Worm (Caenorhabditis elegans): Measurements from ENCODE around the gene rgs-1.

Gene rgs-1

DNA sequence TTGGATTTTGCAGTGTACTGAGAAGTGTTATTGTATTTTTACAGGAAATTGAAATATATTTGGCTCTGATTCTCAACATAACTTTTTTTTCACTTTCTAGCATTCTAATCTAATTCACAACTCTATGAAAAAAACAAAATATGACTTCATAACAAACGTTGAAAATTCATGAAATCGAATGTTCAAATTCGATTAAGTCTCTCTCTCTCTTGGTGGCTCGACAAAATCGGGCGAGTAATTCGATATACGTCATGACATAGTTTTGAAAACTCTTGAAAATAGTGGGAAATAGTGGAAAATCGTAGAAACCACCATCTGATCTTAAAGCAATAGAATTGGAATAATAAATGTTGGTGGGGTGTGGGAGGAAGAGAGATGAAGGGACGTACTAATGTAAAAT, 1.6 kb upstream of the rgs-1 start:
- TF ChIP-seq snpc-4 (tag; optimal IDR thresholded peaks at IDR 0.05) (no peak), elt-1 (tag; optimal IDR thresholded peaks at IDR 0.05) (no peak), blmp-1 (tag; optimal IDR thresholded peaks at IDR 0.05; ENCODE audit: insufficient read depth) (no peak), C34F6.9 (tag; optimal IDR thresholded peaks at IDR 0.05) (no peak), fos-1 (tag; optimal IDR thresholded peaks at IDR 0.05) (no peak), dmd-4 (tag; optimal IDR thresholded peaks at IDR 0.05) (no peak), nhr-21 (tag; optimal IDR thresholded peaks at IDR 0.05) (no peak), ztf-11 (tag; optimal IDR thresholded peaks at IDR 0.05) (no peak), skn-1 (tag; optimal IDR thresholded peaks at IDR 0.05) (no peak), lin-13 (GFP tag; optimal IDR thresholded peaks at IDR 0.05) (no peak), nhr-237 (tag; optimal IDR thresholded peaks at IDR 0.05) (no peak), zag-1 (tag; optimal IDR thresholded peaks at IDR 0.05) (no peak), mdl-1 (tag; optimal IDR thresholded peaks at IDR 0.05) (no peak), ztf-4 (tag; optimal IDR thresholded peaks at IDR 0.05) (no peak), aly-2 (tag; optimal IDR thresholded peaks at IDR 0.05) (no peak)

DNA sequence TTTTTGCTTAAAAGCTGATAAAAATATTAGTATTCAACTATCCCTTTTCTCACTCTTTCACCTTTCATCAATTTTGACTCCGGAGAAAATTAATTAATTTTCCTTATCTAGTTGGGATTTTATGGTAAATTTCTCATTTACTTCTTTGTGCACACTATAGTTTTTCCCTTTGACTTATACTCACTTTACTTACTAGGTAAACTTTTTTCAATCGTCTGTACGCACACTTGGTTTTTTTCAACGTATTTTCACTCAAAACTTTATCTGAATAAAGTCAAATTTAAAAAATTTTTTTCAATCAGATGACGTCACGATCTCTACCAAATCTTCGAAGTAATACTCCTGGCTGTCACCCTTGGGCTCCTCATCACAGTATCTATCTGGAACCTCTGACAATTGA, 4.2 kb downstream of the rgs-1 start, which contains the start of gene C05B5.16:
C05B5.16 (plus strand) TSS at position 301 of the 400 bp plus-strand sequence.
- TF ChIP-seq sma-9 (GFP tag; optimal IDR thresholded peaks at IDR 0.05) (no peak), sma-9 (tag; optimal IDR thresholded peaks at IDR 0.05) (no peak), unc-55 (GFP tag; optimal IDR thresholded peaks at IDR 0.05) (no peak), mab-5 (tag; optimal IDR thresholded peaks at IDR 0.05) (no peak)

DNA sequence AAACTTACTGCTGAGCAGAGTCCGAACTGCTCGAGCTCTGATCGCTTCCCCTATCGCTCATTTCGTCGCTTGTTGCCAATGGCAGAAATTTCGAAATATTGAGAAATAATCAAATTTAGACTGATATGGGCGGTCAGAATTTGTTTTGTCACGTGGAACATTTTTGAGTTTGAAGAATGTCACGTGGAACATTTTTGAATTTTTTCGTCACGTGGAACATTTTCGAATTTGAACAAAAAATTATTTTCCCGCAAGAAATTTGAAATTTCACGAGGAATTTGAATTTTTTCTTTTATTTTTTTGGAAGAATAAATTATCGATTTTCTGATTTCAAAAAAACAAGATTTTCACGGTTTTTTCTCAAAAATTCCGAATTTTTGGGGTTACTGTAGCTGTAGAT, 6.2 kb downstream of the rgs-1 start, which contains the start of gene fbxa-155:
fbxa-155 (minus strand) TSS at position 101 of the 400 bp plus-strand sequence.
- no peak for TF ChIP-seq sma-3 (GFP tag; optimal IDR thresholded peaks at IDR 0.05)
- no peak for TF ChIP-seq dmd-4 (tag; optimal IDR thresholded peaks at IDR 0.05)
- TF ChIP-seq nhr-10 (tag; optimal IDR thresholded peaks at IDR 0.05) = no peak
- no peak for TF ChIP-seq nhr-77 (tag; optimal IDR thresholded peaks at IDR 0.05)
- no peak for TF ChIP-seq elt-3 (tag; optimal IDR thresholded peaks at IDR 0.05)
- no peak for TF ChIP-seq elt-1 (tag; optimal IDR thresholded peaks at IDR 0.05)
- no peak for TF ChIP-seq ceh-16 (tag; optimal IDR thresholded peaks at IDR 0.05)

DNA sequence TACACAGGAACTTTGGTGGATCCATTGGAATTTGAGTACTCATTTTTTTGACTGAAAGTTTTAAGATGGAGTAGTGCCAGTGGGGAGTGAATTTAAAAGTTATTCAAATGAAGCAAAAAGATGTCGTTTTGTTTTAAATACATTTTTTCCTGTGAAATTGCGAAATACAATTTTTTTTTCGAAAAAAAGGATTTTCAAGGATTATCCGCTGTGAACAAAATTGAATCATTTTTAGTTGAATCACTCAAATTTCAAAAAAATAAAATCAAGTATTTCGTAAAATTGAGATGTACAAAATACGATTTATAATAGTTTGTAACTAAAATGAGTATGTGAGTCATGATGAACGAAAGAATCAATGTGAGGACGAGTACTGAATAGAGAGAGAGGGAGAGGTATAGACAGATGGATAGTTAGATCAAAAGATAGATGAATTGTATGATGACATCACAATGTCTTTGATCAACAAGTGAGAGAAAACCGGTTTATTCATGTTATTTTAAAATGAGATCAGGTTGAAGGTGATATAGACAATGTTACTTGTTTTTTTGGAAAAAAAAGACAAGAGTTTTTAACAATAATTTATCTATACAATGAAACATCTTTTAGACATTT, 9.5 kb downstream of the rgs-1 start, which contains the start of gene C05B5.8:
C05B5.8 (minus strand) TSS at position 51 of the 615 bp plus-strand sequence.
- TF ChIP-seq Y55F3AM.14 (GFP tag; optimal IDR thresholded peaks at IDR 0.05) = no peak
- peak; percentile 76 for TF ChIP-seq sma-3 (GFP tag; optimal IDR thresholded peaks at IDR 0.05)
- no peak for TF ChIP-seq mab-5 (tag; optimal IDR thresholded peaks at IDR 0.05)
- TF ChIP-seq nhr-11 (tag; optimal IDR thresholded peaks at IDR 0.05) = no peak
- no peak for TF ChIP-seq crh-2 (tag; optimal IDR thresholded peaks at IDR 0.05)
- no peak for TF ChIP-seq ztf-11 (tag; optimal IDR thresholded peaks at IDR 0.05)
- TF ChIP-seq dmd-4 (tag; optimal IDR thresholded peaks at IDR 0.05) = no peak
- TF ChIP-seq ztf-1 (GFP tag; conservative IDR thresholded peaks at IDR 0.05) = no peak
- TF ChIP-seq elt-1 (tag; optimal IDR thresholded peaks at IDR 0.05) = no peak
- TF ChIP-seq ceh-82 (tag; optimal IDR thresholded peaks at IDR 0.05) = no peak
- TF ChIP-seq elt-3 (tag; optimal IDR thresholded peaks at IDR 0.05) = no peak
- TF ChIP-seq alr-1 (tag; optimal IDR thresholded peaks at IDR 0.05) = no peak
- no peak for TF ChIP-seq lin-11 (tag; optimal IDR thresholded peaks at IDR 0.05)
- no peak for TF ChIP-seq aly-2 (tag; optimal IDR thresholded peaks at IDR 0.05)
- no peak for TF ChIP-seq unc-55 (GFP tag; optimal IDR thresholded peaks at IDR 0.05)
- TF ChIP-seq peb-1 (tag; optimal IDR thresholded peaks at IDR 0.05) = no peak
- TF ChIP-seq sem-4 (tag; optimal IDR thresholded peaks at IDR 0.05) = no peak
- TF ChIP-seq skn-1 (tag; optimal IDR thresholded peaks at IDR 0.05) = no peak
- TF ChIP-seq nhr-25 (tag; optimal IDR thresholded peaks at IDR 0.05) = peak; percentile 86
- peak; percentile 6 for TF ChIP-seq ceh-16 (tag; optimal IDR thresholded peaks at IDR 0.05)
- no peak for TF ChIP-seq R02D3.7 (tag; optimal IDR thresholded peaks at IDR 0.05)
- no peak for TF ChIP-seq nhr-12 (tag; optimal IDR thresholded peaks at IDR 0.05)
- no peak for TF ChIP-seq mbf-1 (tag; optimal IDR thresholded peaks at IDR 0.05)
- TF ChIP-seq lin-39 (tag; optimal IDR thresholded peaks at IDR 0.05) = no peak
- TF ChIP-seq gmeb-1 (tag; optimal IDR thresholded peaks at IDR 0.05) = no peak
- no peak for TF ChIP-seq mdl-1 (tag; optimal IDR thresholded peaks at IDR 0.05)
- peak; percentile 54 for TF ChIP-seq nhr-129 (tag; optimal IDR thresholded peaks at IDR 0.05)
- TF ChIP-seq nhr-237 (tag; optimal IDR thresholded peaks at IDR 0.05) = no peak
- no peak for TF ChIP-seq egl-27 (tag; optimal IDR thresholded peaks at IDR 0.05)
- TF ChIP-seq F13H6.1 (tag; optimal IDR thresholded peaks at IDR 0.05) = no peak
- no peak for TF ChIP-seq nhr-23 (tag; optimal IDR thresholded peaks at IDR 0.05)
- no peak for TF ChIP-seq lsy-2 (tag; optimal IDR thresholded peaks at IDR 0.05)
- peak; percentile 46 for TF ChIP-seq nhr-21 (tag; optimal IDR thresholded peaks at IDR 0.05)
- TF ChIP-seq lin-13 (GFP tag; optimal IDR thresholded peaks at IDR 0.05) = no peak
- TF ChIP-seq nhr-77 (tag; optimal IDR thresholded peaks at IDR 0.05) = no peak
- no peak for TF ChIP-seq zag-1 (tag; optimal IDR thresholded peaks at IDR 0.05)
- peak; percentile 31 for TF ChIP-seq blmp-1 (tag; optimal IDR thresholded peaks at IDR 0.05; ENCODE audit: insufficient read depth)
- TF ChIP-seq unc-62 (GFP tag; optimal IDR thresholded peaks at IDR 0.05) = no peak
- no peak for TF ChIP-seq unc-39 (tag; optimal IDR thresholded peaks at IDR 0.05)
- TF ChIP-seq fos-1 (tag; optimal IDR thresholded peaks at IDR 0.05) = peak; percentile 55
- no peak for TF ChIP-seq nhr-10 (tag; optimal IDR thresholded peaks at IDR 0.05)

Measured in whole organism, L2 larva.